Worm (Caenorhabditis elegans) whole organism, L1 larva: ENCODE measurements around the gene C07D10.6.
A peak's percentile ranks its signal among the peaks of the same experiment; 100 is the strongest.

ENCODE experiments used
- C04F5.9 ChIP-seq: sonication (generic microtip); optimal IDR thresholded peaks from 2 replicates; lab custom pipeline; 2016; ENCODE audit warnings: missing genetic modification characterization, missing compliant biosample characterization
- C34B4.2 ChIP-seq: sonication (generic microtip); optimal IDR thresholded peaks from 2 replicates; lab custom pipeline; 2017; ENCODE audit warnings: mild to moderate bottlenecking, missing genetic modification characterization, missing compliant biosample characterization
- F16B12.6 ChIP-seq: fragments of 150-350 bp; optimal IDR thresholded peaks from 2 replicates; lab custom pipeline; 2014; ENCODE audit warnings: missing biosample characterization, missing genetic modification characterization
- Y116A8C.19 ChIP-seq: sonication (generic microtip); optimal IDR thresholded peaks from 2 replicates; lab custom pipeline; 2016; ENCODE audit warnings: missing compliant biosample characterization, missing genetic modification characterization, borderline replicate concordance
- alr-1 ChIP-seq: fragments of 200-800 bp; sonication (Bioruptor generic); optimal IDR thresholded peaks from 2 replicates; lab custom pipeline; 2018; ENCODE audit warnings: borderline replicate concordance, mild to moderate bottlenecking, missing genetic modification characterization, missing compliant biosample characterization
- blmp-1 ChIP-seq: fragments of 150-350 bp; optimal IDR thresholded peaks from 2 replicates; lab custom pipeline; 2014; ENCODE audit warnings: missing biosample characterization, missing genetic modification characterization
- dpl-1 ChIP-seq, 3 experiments: fragments of 150-350 bp in 2 of 3; sonication (generic microtip) in 1 of 3; optimal IDR thresholded peaks; 2 replicates each; lab custom pipeline; 2014 to 2017; ENCODE audit warnings: missing biosample characterization in 3 of 3, missing genetic modification characterization in 3 of 3, missing genetic modification reagents in 3 of 3
- dsc-1 ChIP-seq: sonication (generic microtip); optimal IDR thresholded peaks from 2 replicates; lab custom pipeline; 2016; ENCODE audit warnings: mild to moderate bottlenecking, missing genetic modification characterization, missing compliant biosample characterization
- efl-1 ChIP-seq, 4 experiments: fragments of 150-350 bp; optimal IDR thresholded peaks in 3 of 4; peaks in 1 of 4; 1 replicate in 1 of 4; 2 replicates in 3 of 4; lab custom pipeline; 2014; ENCODE audit warnings: missing biosample characterization in 2 of 4, missing genetic modification characterization in 2 of 4, missing genetic modification reagents in 2 of 4
- efl-3 ChIP-seq: fragments of 200-800 bp; sonication (Bioruptor generic); optimal IDR thresholded peaks from 2 replicates; lab custom pipeline; 2018; ENCODE audit warnings: mild to moderate bottlenecking, missing genetic modification characterization, missing compliant biosample characterization
- egl-13 ChIP-seq: sonication (generic microtip); optimal IDR thresholded peaks from 2 replicates; lab custom pipeline; 2016; ENCODE audit warnings: missing genotype, missing genetic modification reagents, missing genetic modification characterization, missing compliant biosample characterization
- elt-2 ChIP-seq: sonication (generic microtip); optimal IDR thresholded peaks from 2 replicates; lab custom pipeline; 2016; ENCODE audit warnings: missing genetic modification characterization, mild to moderate bottlenecking, inconsistent platforms, missing compliant biosample characterization, missing genetic modification reagents
- ets-5 ChIP-seq: fragments of 200-800 bp; sonication (Bioruptor generic); IDR thresholded peaks from 2 replicates; pipeline ENCODE4 v1.3.6; 2022; ENCODE audit warnings: missing genetic modification characterization, missing compliant biosample characterization
- fkh-8 ChIP-seq: sonication (generic microtip); optimal IDR thresholded peaks from 2 replicates; lab custom pipeline; 2016; ENCODE audit warnings: mild to moderate bottlenecking, missing genetic modification characterization, missing compliant biosample characterization
- fos-1 ChIP-seq: fragments of 150-350 bp; optimal IDR thresholded peaks from 2 replicates; lab custom pipeline; 2014; ENCODE audit warnings: missing biosample characterization, missing genetic modification characterization
- hlh-17 ChIP-seq: fragments of 200-800 bp; sonication (Bioruptor generic); optimal IDR thresholded peaks from 2 replicates; lab custom pipeline; 2018; ENCODE audit warnings: missing genetic modification characterization, mild to moderate bottlenecking, missing compliant biosample characterization, moderate library complexity, borderline replicate concordance
- hpl-2 ChIP-seq: fragments of 150-350 bp; optimal IDR thresholded peaks from 2 replicates; lab custom pipeline; 2014; ENCODE audit warnings: missing biosample characterization, missing genetic modification reagents, missing genetic modification characterization
- isw-1 ChIP-seq: fragments of 200-800 bp; sonication (Bioruptor generic); IDR thresholded peaks from 2 replicates; pipeline ENCODE4 v1.3.6; 2022; ENCODE audit warnings: missing genetic modification characterization, missing compliant biosample characterization
- lin-13 ChIP-seq: fragments of 150-350 bp; optimal IDR thresholded peaks from 2 replicates; lab custom pipeline; 2014; ENCODE audit warnings: missing biosample characterization, missing genetic modification reagents, missing genetic modification characterization
- lin-14 ChIP-seq: fragments of 200-800 bp; sonication (Bioruptor generic); optimal IDR thresholded peaks from 2 replicates; lab custom pipeline; 2018; ENCODE audit warnings: mild to moderate bottlenecking, missing genetic modification characterization, moderate library complexity, missing compliant biosample characterization
- lin-35 ChIP-seq, 2 experiments: fragments of 150-350 bp; optimal IDR thresholded peaks; 2 replicates each; lab custom pipeline; 2014; ENCODE audit warnings: missing biosample characterization in 2 of 2, missing genetic modification characterization in 2 of 2, missing genetic modification reagents in 2 of 2
- lir-3 ChIP-seq: sonication (generic microtip); optimal IDR thresholded peaks from 2 replicates; lab custom pipeline; 2016; ENCODE audit warnings: mild to moderate bottlenecking, missing genetic modification characterization, moderate library complexity, missing compliant biosample characterization; ENCODE audit not compliant: poor library complexity
- lsy-2 ChIP-seq, 2 experiments: fragments of 150-350 bp; optimal IDR thresholded peaks; 2 replicates each; lab custom pipeline; 2014; ENCODE audit warnings: missing biosample characterization in 2 of 2, missing genetic modification characterization in 2 of 2
- nhr-11 ChIP-seq: fragments of 150-350 bp; optimal IDR thresholded peaks from 2 replicates; lab custom pipeline; 2014; ENCODE audit warnings: missing biosample characterization, missing genetic modification characterization
- nhr-12 ChIP-seq: sonication (generic microtip); optimal IDR thresholded peaks from 2 replicates; lab custom pipeline; 2017; ENCODE audit warnings: missing biosample characterization, missing genetic modification characterization
- nhr-19 ChIP-seq: fragments of 200-800 bp; sonication (Bioruptor generic); conservative IDR thresholded peaks from 2 replicates; pipeline ENCODE4 v1.3.6; 2022; ENCODE audit warnings: missing genetic modification characterization, missing compliant biosample characterization
- nhr-28 ChIP-seq: fragments of 150-350 bp; optimal IDR thresholded peaks from 2 replicates; lab custom pipeline; 2014; ENCODE audit warnings: missing biosample characterization, missing genetic modification characterization
- nhr-47 ChIP-seq: sonication (generic microtip); optimal IDR thresholded peaks from 2 replicates; lab custom pipeline; 2016; ENCODE audit warnings: mild to moderate bottlenecking, missing genetic modification characterization, moderate library complexity, missing compliant biosample characterization
- nhr-77 ChIP-seq: fragments of 150-350 bp; optimal IDR thresholded peaks from 2 replicates; lab custom pipeline; 2014; ENCODE audit warnings: missing biosample characterization, missing genetic modification characterization
- nhr-84 ChIP-seq: sonication (generic microtip); optimal IDR thresholded peaks from 2 replicates; lab custom pipeline; 2017; ENCODE audit warnings: missing biosample characterization, missing genetic modification characterization
- nhr-85 ChIP-seq: sonication (generic microtip); peaks from one replicate; lab custom pipeline; 2016; ENCODE audit warnings: missing genetic modification characterization, inconsistent platforms, missing compliant biosample characterization
- pax-3 ChIP-seq: fragments of 200-800 bp; sonication (Bioruptor generic); optimal IDR thresholded peaks from 2 replicates; lab custom pipeline; 2018; ENCODE audit warnings: mild to moderate bottlenecking, missing genetic modification characterization, moderate library complexity, missing compliant biosample characterization
- rnt-1 ChIP-seq: sonication (generic microtip); optimal IDR thresholded peaks from 2 replicates; lab custom pipeline; 2016; ENCODE audit warnings: mild to moderate bottlenecking, missing genetic modification characterization, moderate library complexity, missing compliant biosample characterization
- skn-1 ChIP-seq: fragments of 150-350 bp; optimal IDR thresholded peaks from 2 replicates; lab custom pipeline; 2014; ENCODE audit warnings: missing biosample characterization, missing genetic modification characterization
- snpc-4 ChIP-seq: fragments of 150-350 bp; optimal IDR thresholded peaks from 2 replicates; lab custom pipeline; 2014; ENCODE audit warnings: missing biosample characterization, missing genetic modification characterization
- snu-23 ChIP-seq: sonication (generic microtip); optimal IDR thresholded peaks from 2 replicates; lab custom pipeline; 2016; ENCODE audit warnings: missing genetic modification characterization, missing compliant biosample characterization
- sptf-1 ChIP-seq: fragments of 150-350 bp; optimal IDR thresholded peaks from 2 replicates; lab custom pipeline; 2014; ENCODE audit warnings: missing biosample characterization, missing genetic modification characterization
- unc-30 ChIP-seq: sonication (generic microtip); optimal IDR thresholded peaks from 2 replicates; lab custom pipeline; 2017; ENCODE audit warnings: missing biosample characterization, missing genetic modification characterization
- unc-62 ChIP-seq: fragments of 150-350 bp; optimal IDR thresholded peaks from 2 replicates; lab custom pipeline; 2014; ENCODE audit warnings: missing biosample characterization, missing genetic modification reagents, missing genetic modification characterization
- unc-86 ChIP-seq: sonication (generic microtip); optimal IDR thresholded peaks from 2 replicates; lab custom pipeline; 2016; ENCODE audit warnings: missing genetic modification characterization, missing compliant biosample characterization
- unc-98 ChIP-seq: fragments of 200-800 bp; sonication (Bioruptor generic); IDR thresholded peaks from 2 replicates; pipeline ENCODE4 v1.3.6; 2022; ENCODE audit warnings: missing genetic modification characterization, missing compliant biosample characterization
- vab-15 ChIP-seq: sonication (generic microtip); optimal IDR thresholded peaks from 2 replicates; lab custom pipeline; 2017; ENCODE audit warnings: missing genotype, mild to moderate bottlenecking, missing genetic modification characterization, missing compliant biosample characterization
- xbp-1 ChIP-seq: sonication (generic microtip); optimal IDR thresholded peaks from 2 replicates; lab custom pipeline; 2016; ENCODE audit warnings: missing genetic modification characterization, missing compliant biosample characterization
- zip-4 ChIP-seq: fragments of 200-800 bp; sonication (Bioruptor generic); optimal IDR thresholded peaks from 2 replicates; lab custom pipeline; 2018; ENCODE audit warnings: mild to moderate bottlenecking, missing genetic modification characterization, moderate library complexity, missing compliant biosample characterization
- ztf-11 ChIP-seq, 2 experiments: sonication (generic microtip); optimal IDR thresholded peaks; 2 replicates each; lab custom pipeline; 2016 to 2017; ENCODE audit warnings: missing genetic modification characterization in 2 of 2, missing biosample characterization in 1 of 2, missing compliant biosample characterization in 1 of 2

C07D10.6 gene

ce11 chrII:7352507-7352906, 26.6 kb upstream of the C07D10.6 start, which contains the start of gene hsp-4 (continued):
- no peak for TF ChIP-seq efl-3 (GFP tag; lab: Kevin White, UChicago)
- peak; percentile 100 for TF ChIP-seq xbp-1 (tag; lab: Kevin White, UChicago)

ce11 chrII:7353027-7353426, 26.1 kb upstream of the C07D10.6 start:
- TF ChIP-seq efl-1 (optimal IDR thresholded peaks at IDR 0.05; lab: Kevin White, UChicago) = peak in 1 of 2 experiments; percentile 2
- TF ChIP-seq efl-1 (GFP tag; optimal IDR thresholded peaks at IDR 0.05 in 1 of 2; lab: Kevin White, UChicago) = peak in 1 of 2 experiments; percentile 20
- TF ChIP-seq C34B4.2 (tag; lab: Kevin White, UChicago) = no peak

- TF ChIP-seq ets-5 (GFP tag; lab: Robert Waterston, UW) (no peak), egl-13 (tag; lab: Kevin White, UChicago) (no peak), nhr-84 (no peak), vab-15 (tag; lab: Kevin White, UChicago) (no peak), lsy-2 (tag; optimal IDR thresholded peaks at IDR 0.05; lab: Kevin White, UChicago) (no peak), elt-2 (tag; lab: Kevin White, UChicago) (no peak), lin-14 (GFP tag; lab: Kevin White, UChicago) (no peak), skn-1 (tag; lab: Kevin White, UChicago) (no peak), unc-30 (tag; lab: Kevin White, UChicago) (no peak), nhr-12 (tag; lab: Kevin White, UChicago) (no peak), blmp-1 (no peak), dsc-1 (tag; lab: Kevin White, UChicago) (no peak), efl-3 (GFP tag; lab: Kevin White, UChicago) (no peak), alr-1 (tag; lab: Kevin White, UChicago) (no peak), hlh-17 (GFP tag; lab: Kevin White, UChicago) (no peak), C04F5.9 (tag; lab: Kevin White, UChicago) (no peak)
Observed at ce11 chrII:7356326-7356725, 22.8 kb upstream of the C07D10.6 start, which contains the start of gene haf-2. haf-2 (minus strand) TSS chrII:7356426.

- TF ChIP-seq nhr-11 (tag; lab: Kevin White, UChicago) (no peak), snpc-4 (no peak), nhr-19 (GFP tag; lab: Robert Waterston, UW) (no peak), rnt-1 (tag; lab: Kevin White, UChicago) (no peak), pax-3 (no peak), snu-23 (GFP tag; lab: Kevin White, UChicago) (peak; percentile 30), zip-4 (GFP tag; lab: Kevin White, UChicago) (no peak), unc-86 (no peak), lir-3 (tag; lab: Kevin White, UChicago) (no peak), C34B4.2 (tag; lab: Kevin White, UChicago) (no peak), lin-35 (GFP tag; optimal IDR thresholded peaks at IDR 0.05; lab: Kevin White, UChicago) (peak; percentile 26 to 58), hpl-2 (no peak), efl-1 (optimal IDR thresholded peaks at IDR 0.05; lab: Kevin White, UChicago) (peak; percentile 38 to 51), efl-1 (GFP tag; optimal IDR thresholded peaks at IDR 0.05 in 1 of 2; lab: Kevin White, UChicago) (peak; percentile 27 to 65), ztf-11 (tag; optimal IDR thresholded peaks at IDR 0.05; lab: Kevin White, UChicago) (no peak), nhr-47 (tag; lab: Kevin White, UChicago) (no peak), sptf-1 (tag; lab: Kevin White, UChicago) (no peak), fos-1 (tag; lab: Kevin White, UChicago) (no peak), blmp-1 (peak; percentile 44), xbp-1 (tag; lab: Kevin White, UChicago) (peak; percentile 67), fkh-8 (no peak), F16B12.6 (tag; lab: Kevin White, UChicago) (no peak), Y116A8C.19 (tag; lab: Kevin White, UChicago) (no peak), unc-98 (GFP tag; lab: Robert Waterston, UW) (no peak), lin-13 (GFP tag; lab: Kevin White, UChicago) (no peak), skn-1 (tag; lab: Kevin White, UChicago) (peak; percentile 34), nhr-85 (tag; lab: Kevin White, UChicago) (peak; percentile 5), vab-15 (tag; lab: Kevin White, UChicago) (no peak), nhr-28 (tag; lab: Kevin White, UChicago) (no peak), unc-62 (GFP tag; lab: Kevin White, UChicago) (no peak), isw-1 (no peak), dpl-1 (GFP tag; optimal IDR thresholded peaks at IDR 0.05; lab: Kevin White, UChicago) (peak; percentile 9 to 42 (median 33)), nhr-77 (tag; lab: Kevin White, UChicago) (no peak)
Observed at ce11 chrII:7356773-7357172, 22.3 kb upstream of the C07D10.6 start.
